Worm (Caenorhabditis elegans): ENCODE measurements around the gene T22D1.17.

The T22D1.17 gene

DNA sequence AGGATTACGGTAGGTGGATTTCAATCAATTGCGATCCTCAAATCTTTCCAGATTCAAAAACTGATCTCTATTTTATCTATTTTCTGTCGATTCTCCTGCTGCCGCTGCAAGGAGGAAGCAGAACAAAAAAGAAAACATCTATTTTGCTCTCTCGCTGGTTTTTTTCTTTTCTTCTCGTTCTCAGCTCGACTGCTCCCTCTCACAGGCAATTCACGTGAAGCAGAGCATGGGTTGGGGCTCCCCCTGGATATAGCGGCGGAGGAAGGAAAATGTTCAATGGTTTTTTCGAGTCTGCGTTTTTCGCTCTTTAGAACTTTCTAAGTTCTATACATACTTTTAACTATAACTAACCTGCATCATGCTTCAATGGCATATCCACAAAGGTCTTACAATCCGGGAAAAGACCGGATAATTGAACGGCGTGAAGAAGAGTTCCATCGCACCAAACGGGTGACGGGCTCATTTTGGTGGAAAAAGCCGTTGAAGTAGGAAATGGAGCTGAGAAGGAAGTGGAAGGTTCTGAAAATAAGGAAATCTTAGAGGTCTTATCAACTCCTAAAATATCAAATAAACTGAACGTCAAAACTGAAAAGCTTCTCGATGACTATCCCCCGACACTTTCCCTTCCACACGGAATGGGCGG, 26.8 kb upstream of the T22D1.17 start (continued):
- TF ChIP-seq ZK546.5 (tag; optimal IDR thresholded peaks at IDR 0.05), result no peak
- peak; percentile 6 for TF ChIP-seq elt-2 (tag; optimal IDR thresholded peaks at IDR 0.05)
- peak; percentile 99 for TF ChIP-seq mml-1 (tag; optimal IDR thresholded peaks at IDR 0.05)
- TF ChIP-seq lsy-12 (tag; optimal IDR thresholded peaks at IDR 0.05), result no peak
- TF ChIP-seq fos-1 (tag; optimal IDR thresholded peaks at IDR 0.05), result no peak
- no peak for TF ChIP-seq snpc-4 (tag; optimal IDR thresholded peaks at IDR 0.05)
- TF ChIP-seq lin-15B (tag; optimal IDR thresholded peaks at IDR 0.05), result peak; percentile 9
- TF ChIP-seq mdl-1 (tag; optimal IDR thresholded peaks at IDR 0.05), result no peak
- no peak for TF ChIP-seq aly-2 (tag; optimal IDR thresholded peaks at IDR 0.05)
- TF ChIP-seq unc-39 (tag; optimal IDR thresholded peaks at IDR 0.05), result no peak
- peak; percentile 87 for TF ChIP-seq pha-4 (tag; optimal IDR thresholded peaks at IDR 0.05)
- TF ChIP-seq nhr-67 (tag; optimal IDR thresholded peaks at IDR 0.05), result no peak

DNA sequence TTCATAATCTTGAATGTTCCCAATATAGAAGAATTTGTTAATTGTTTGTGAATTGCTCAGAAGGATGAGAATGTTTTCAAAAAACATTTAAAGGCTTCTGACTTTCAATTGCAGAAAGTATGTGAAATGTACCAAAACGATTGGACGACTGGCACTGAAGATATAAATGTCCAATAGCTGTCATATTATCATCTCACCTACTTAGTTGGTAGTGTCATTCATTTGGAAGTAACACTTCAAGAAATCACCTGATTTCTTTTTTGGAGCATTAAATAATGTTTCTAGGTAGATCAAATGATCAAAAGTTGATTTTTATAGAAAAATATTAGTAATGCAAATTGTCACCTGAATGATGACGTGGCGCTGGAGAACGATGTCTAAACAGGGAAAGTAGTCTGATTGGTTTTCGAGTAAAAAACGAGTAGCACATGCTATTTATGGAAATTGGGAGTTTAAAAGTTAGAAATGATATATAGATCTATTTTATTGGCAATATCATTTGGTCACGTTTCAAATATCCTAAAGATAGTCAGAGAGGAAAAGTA, 26.1 kb upstream of the T22D1.17 start:
- TF ChIP-seq ceh-82 (tag; optimal IDR thresholded peaks at IDR 0.05) (no peak), nfya-1 (tag; optimal IDR thresholded peaks at IDR 0.05; ENCODE audit: insufficient read depth) (no peak), ceh-28 (tag; optimal IDR thresholded peaks at IDR 0.05) (no peak), nhr-25 (tag; optimal IDR thresholded peaks at IDR 0.05) (no peak), nhr-12 (tag; optimal IDR thresholded peaks at IDR 0.05) (no peak), elt-2 (tag; optimal IDR thresholded peaks at IDR 0.05) (no peak), fkh-10 (GFP tag; optimal IDR thresholded peaks at IDR 0.05) (no peak), eor-1 (tag; optimal IDR thresholded peaks at IDR 0.05) (no peak), egl-5 (tag; optimal IDR thresholded peaks at IDR 0.05) (no peak), ZK546.5 (tag; optimal IDR thresholded peaks at IDR 0.05) (no peak), nhr-77 (tag; optimal IDR thresholded peaks at IDR 0.05) (no peak), hmg-11 (tag; optimal IDR thresholded peaks at IDR 0.05) (no peak), egl-27 (tag; optimal IDR thresholded peaks at IDR 0.05) (no peak), ztf-11 (tag; optimal IDR thresholded peaks at IDR 0.05) (no peak), unc-39 (tag; optimal IDR thresholded peaks at IDR 0.05) (no peak), mdl-1 (tag; optimal IDR thresholded peaks at IDR 0.05) (no peak), lin-15B (tag; optimal IDR thresholded peaks at IDR 0.05) (no peak), nhr-11 (tag; optimal IDR thresholded peaks at IDR 0.05) (no peak), ztf-4 (tag; optimal IDR thresholded peaks at IDR 0.05) (no peak)

- TF ChIP-seq jun-1 (tag; optimal IDR thresholded peaks at IDR 0.05) (peak; percentile 53), hmg-11 (tag; optimal IDR thresholded peaks at IDR 0.05) (no peak), elt-2 (tag; optimal IDR thresholded peaks at IDR 0.05) (peak; percentile 98), nhr-23 (tag; optimal IDR thresholded peaks at IDR 0.05) (no peak), nhr-43 (tag; optimal IDR thresholded peaks at IDR 0.05; ENCODE audit: poor library complexity, severe bottlenecking) (no peak), pha-4 (tag; optimal IDR thresholded peaks at IDR 0.05) (peak; percentile 4), nhr-25 (tag; optimal IDR thresholded peaks at IDR 0.05) (no peak), ama-1 (optimal IDR thresholded peaks at IDR 0.05) (no peak), skn-1 (tag; optimal IDR thresholded peaks at IDR 0.05) (no peak), pqm-1 (tag; optimal IDR thresholded peaks at IDR 0.05) (peak; percentile 97), nhr-237 (tag; optimal IDR thresholded peaks at IDR 0.05) (no peak), fos-1 (tag; optimal IDR thresholded peaks at IDR 0.05) (no peak)
Measured at ce11 chrIV:6880415-6880814, 25.4 kb upstream of the T22D1.17 start.

ce11 chrIV:6881183-6881582, 24.6 kb upstream of the T22D1.17 start:
- TF ChIP-seq ztf-4 (tag; optimal IDR thresholded peaks at IDR 0.05) (no peak), fos-1 (tag; optimal IDR thresholded peaks at IDR 0.05) (no peak), fkh-10 (GFP tag; optimal IDR thresholded peaks at IDR 0.05) (peak; percentile 8), nhr-237 (tag; optimal IDR thresholded peaks at IDR 0.05) (no peak), mml-1 (tag; optimal IDR thresholded peaks at IDR 0.05) (peak; percentile 62), ceh-16 (tag; optimal IDR thresholded peaks at IDR 0.05) (no peak), mdl-1 (tag; optimal IDR thresholded peaks at IDR 0.05) (peak; percentile 32), fkh-2 (tag; optimal IDR thresholded peaks at IDR 0.05) (peak; percentile 26), nhr-11 (tag; optimal IDR thresholded peaks at IDR 0.05) (peak; percentile 31), lin-39 (tag; optimal IDR thresholded peaks at IDR 0.05) (peak; percentile 65), lsy-12 (tag; optimal IDR thresholded peaks at IDR 0.05) (no peak), nhr-23 (tag; optimal IDR thresholded peaks at IDR 0.05) (no peak), nhr-28 (tag; optimal IDR thresholded peaks at IDR 0.05) (no peak), pha-4 (tag; optimal IDR thresholded peaks at IDR 0.05) (peak; percentile 87), lin-15B (tag; optimal IDR thresholded peaks at IDR 0.05) (peak; percentile 27), nfya-1 (tag; optimal IDR thresholded peaks at IDR 0.05; ENCODE audit: insufficient read depth) (peak; percentile 82), aly-2 (tag; optimal IDR thresholded peaks at IDR 0.05) (no peak), ceh-28 (tag; optimal IDR thresholded peaks at IDR 0.05) (peak; percentile 39)

All from whole organism, L3 larva.